Worm (Caenorhabditis elegans) whole organism, mixed stage, embryonic: Measurements from ENCODE around the gene srw-35.

ENCODE experiments used
- M03D4.4 ChIP-seq: sonication (generic microtip); optimal IDR thresholded peaks from 2 replicates; lab custom pipeline; 2017; ENCODE audit warnings: mild to moderate bottlenecking, missing genetic modification characterization, missing compliant biosample characterization
- bed-3 ChIP-seq: fragments of 200-800 bp; sonication (Bioruptor generic); optimal IDR thresholded peaks from 3 replicates; lab custom pipeline; 2018; ENCODE audit warnings: mild to moderate bottlenecking, missing genetic modification characterization, moderate library complexity, missing compliant biosample characterization
- blmp-1 ChIP-seq: fragments of 150-350 bp; optimal IDR thresholded peaks from 2 replicates; lab custom pipeline; 2014; ENCODE audit warnings: missing biosample characterization, missing genetic modification characterization
- ceh-39 ChIP-seq: fragments of 150-350 bp; optimal IDR thresholded peaks from 2 replicates; lab custom pipeline; 2014; ENCODE audit warnings: missing biosample characterization, missing genetic modification characterization
- ceh-43 ChIP-seq: fragments of 200-800 bp; sonication (Bioruptor generic); optimal IDR thresholded peaks from 2 replicates; lab custom pipeline; 2018; ENCODE audit warnings: mild to moderate bottlenecking, missing genetic modification characterization, moderate library complexity, missing compliant biosample characterization
- ceh-83 ChIP-seq: fragments of 200-800 bp; sonication (Bioruptor generic); optimal IDR thresholded peaks from 2 replicates; lab custom pipeline; 2018; ENCODE audit warnings: mild to moderate bottlenecking, missing genetic modification characterization, missing compliant biosample characterization
- ces-1 ChIP-seq: fragments of 150-350 bp; optimal IDR thresholded peaks from 2 replicates; lab custom pipeline; 2014; ENCODE audit warnings: missing biosample characterization, missing genetic modification reagents, missing genetic modification characterization
- cnd-1 ChIP-seq: fragments of 200-800 bp; sonication (Bioruptor generic); optimal IDR thresholded peaks from 2 replicates; lab custom pipeline; 2018; ENCODE audit warnings: mild to moderate bottlenecking, missing genetic modification characterization, missing compliant biosample characterization
- drap-1 ChIP-seq: fragments of 200-800 bp; sonication (Bioruptor generic); optimal IDR thresholded peaks from 3 replicates; lab custom pipeline; 2018; ENCODE audit warnings: mild to moderate bottlenecking, missing genetic modification characterization, missing compliant biosample characterization
- elt-1 ChIP-seq: sonication (generic microtip); optimal IDR thresholded peaks from 2 replicates; lab custom pipeline; 2017; ENCODE audit warnings: missing genetic modification characterization, mild to moderate bottlenecking, missing compliant biosample characterization, antibody characterized with exemption, moderate library complexity, borderline replicate concordance; ENCODE audit not compliant: insufficient read depth
- elt-3 ChIP-seq: fragments of 150-350 bp; optimal IDR thresholded peaks from 2 replicates; lab custom pipeline; 2014; ENCODE audit warnings: missing biosample characterization, missing genetic modification characterization
- flh-1 ChIP-seq: fragments of 200-800 bp; sonication (Bioruptor generic); optimal IDR thresholded peaks from 2 replicates; lab custom pipeline; 2018; ENCODE audit warnings: mild to moderate bottlenecking, missing genetic modification characterization, moderate library complexity, missing compliant biosample characterization
- ham-2 ChIP-seq: fragments of 200-800 bp; sonication (Bioruptor generic); optimal IDR thresholded peaks from 2 replicates; lab custom pipeline; 2018; ENCODE audit warnings: mild to moderate bottlenecking, missing genetic modification characterization, missing compliant biosample characterization
- hlh-1 ChIP-seq: fragments of 150-350 bp; optimal IDR thresholded peaks from 2 replicates; lab custom pipeline; 2014; ENCODE audit warnings: missing biosample characterization, missing genetic modification reagents, missing genetic modification characterization
- lin-13 ChIP-seq: fragments of 150-350 bp; optimal IDR thresholded peaks from 2 replicates; lab custom pipeline; 2014; ENCODE audit warnings: missing biosample characterization, missing genetic modification characterization
- lin-32 ChIP-seq: fragments of 200-800 bp; sonication (Bioruptor generic); optimal IDR thresholded peaks from 2 replicates; lab custom pipeline; 2018; ENCODE audit warnings: mild to moderate bottlenecking, missing genetic modification characterization, missing compliant biosample characterization
- mab-5 ChIP-seq: fragments of 150-350 bp; optimal IDR thresholded peaks from 2 replicates; lab custom pipeline; 2014; ENCODE audit warnings: missing biosample characterization, missing genetic modification characterization
- mep-1 ChIP-seq: fragments of 150-350 bp; optimal IDR thresholded peaks from 2 replicates; lab custom pipeline; 2017; ENCODE audit warnings: missing biosample characterization, missing genetic modification reagents, missing genetic modification characterization, inconsistent platforms
- mls-2 ChIP-seq: sonication (generic microtip); optimal IDR thresholded peaks from 2 replicates; lab custom pipeline; 2016; ENCODE audit warnings: mild to moderate bottlenecking, missing genetic modification characterization, moderate library complexity, missing compliant biosample characterization
- nhr-12 ChIP-seq: fragments of 150-350 bp; optimal IDR thresholded peaks from 2 replicates; lab custom pipeline; 2014; ENCODE audit warnings: missing biosample characterization, missing genetic modification characterization
- nhr-2 ChIP-seq: fragments of 150-350 bp; optimal IDR thresholded peaks from 2 replicates; lab custom pipeline; 2014; ENCODE audit warnings: missing biosample characterization, missing genetic modification characterization
- nhr-237 ChIP-seq: fragments of 150-350 bp; optimal IDR thresholded peaks from 2 replicates; lab custom pipeline; 2014; ENCODE audit warnings: missing biosample characterization, missing genetic modification characterization
- nhr-28 ChIP-seq: fragments of 150-350 bp; optimal IDR thresholded peaks from 2 replicates; lab custom pipeline; 2014; ENCODE audit warnings: missing biosample characterization, missing genetic modification characterization
- nhr-76 ChIP-seq: sonication (generic microtip); optimal IDR thresholded peaks from 2 replicates; lab custom pipeline; 2017; ENCODE audit warnings: missing biosample characterization, missing genetic modification characterization
- sem-2 ChIP-seq: fragments of 200-800 bp; sonication (Bioruptor generic); optimal IDR thresholded peaks from 2 replicates; lab custom pipeline; 2018; ENCODE audit warnings: mild to moderate bottlenecking, missing genetic modification characterization, missing compliant biosample characterization
- snpc-4 ChIP-seq: fragments of 150-350 bp; optimal IDR thresholded peaks from 2 replicates; lab custom pipeline; 2014; ENCODE audit warnings: missing biosample characterization, missing genetic modification characterization
- sptf-1 ChIP-seq: sonication (generic microtip); optimal IDR thresholded peaks from 2 replicates; lab custom pipeline; 2017; ENCODE audit warnings: mild to moderate bottlenecking, missing genetic modification characterization, moderate library complexity, missing compliant biosample characterization
- tbx-8 ChIP-seq: fragments of 200-800 bp; sonication (Bioruptor generic); optimal IDR thresholded peaks from 2 replicates; lab custom pipeline; 2018; ENCODE audit warnings: mild to moderate bottlenecking, missing genetic modification characterization, moderate library complexity, missing compliant biosample characterization
- unc-120 ChIP-seq: sonication (generic microtip); optimal IDR thresholded peaks from 2 replicates; lab custom pipeline; 2017; ENCODE audit warnings: missing genetic modification characterization, missing compliant biosample characterization; ENCODE audit not compliant: poor library complexity, severe bottlenecking
- unc-39 ChIP-seq: fragments of 150-350 bp; optimal IDR thresholded peaks from 2 replicates; lab custom pipeline; 2014; ENCODE audit warnings: missing biosample characterization, missing genetic modification characterization
- unc-62 ChIP-seq: fragments of 150-350 bp; optimal IDR thresholded peaks from 2 replicates; lab custom pipeline; 2014; ENCODE audit warnings: missing biosample characterization, missing genetic modification reagents, missing genetic modification characterization
- zip-8 ChIP-seq: fragments of 150-350 bp; optimal IDR thresholded peaks from 2 replicates; lab custom pipeline; 2014; ENCODE audit warnings: missing biosample characterization, missing genetic modification characterization
- ztf-11 ChIP-seq: fragments of 150-350 bp; optimal IDR thresholded peaks from 2 replicates; lab custom pipeline; 2014; ENCODE audit warnings: missing biosample characterization, missing genetic modification characterization

Gene srw-35

ce11 chrV:16471995-16472563 lies at the start of gene srw-35:
Gene srw-35 (plus strand): TSS chrV:16472513.
- TF ChIP-seq nhr-12 (tag; lab: Kevin White, UChicago) (no peak), nhr-2 (no peak), zip-8 (tag; lab: Kevin White, UChicago) (no peak), unc-39 (tag; lab: Kevin White, UChicago) (no peak), M03D4.4 (tag; lab: Kevin White, UChicago) (no peak), ztf-11 (tag; lab: Kevin White, UChicago) (no peak), mab-5 (no peak), flh-1 (GFP tag; lab: Kevin White, UChicago) (no peak)
- TF ChIP-seq, all 35 proteins: peak for 0

ce11 chrV:16424428-16424827 lies 47.9 kb upstream of the srw-35 start, which contains the start of gene srw-29:
Gene srw-29 (minus strand): TSS chrV:16424528.
- TF ChIP-seq hlh-1 (tag; lab: Kevin White, UChicago) = no peak
- no peak for TF ChIP-seq sptf-1
- no peak for TF ChIP-seq elt-1 (tag; lab: Kevin White, UChicago)

ce11 chrV:16429503-16429902 lies 42.8 kb upstream of the srw-35 start, which contains the start of gene F26D2.10:
Gene F26D2.10 (minus strand): TSS chrV:16429603.
- TF ChIP-seq nhr-2 = no peak
- no peak for TF ChIP-seq nhr-28
- TF ChIP-seq hlh-1 (tag; lab: Kevin White, UChicago) = no peak
- TF ChIP-seq unc-120 (tag; lab: Kevin White, UChicago) = no peak
- no peak for TF ChIP-seq mls-2 (tag; lab: Kevin White, UChicago)
- no peak for TF ChIP-seq nhr-237 (tag; lab: Kevin White, UChicago)
- TF ChIP-seq M03D4.4 (tag; lab: Kevin White, UChicago) = no peak
- TF ChIP-seq blmp-1 (tag; lab: Kevin White, UChicago) = no peak
- no peak for TF ChIP-seq sptf-1
- TF ChIP-seq ceh-39 (tag; lab: Kevin White, UChicago) = no peak
- no peak for TF ChIP-seq ham-2 (GFP tag; lab: Kevin White, UChicago)
- no peak for TF ChIP-seq zip-8 (tag; lab: Kevin White, UChicago)
- TF ChIP-seq cnd-1 (tag; lab: Kevin White, UChicago) = no peak
- no peak for TF ChIP-seq flh-1 (GFP tag; lab: Kevin White, UChicago)
- TF ChIP-seq mab-5 = no peak
- TF ChIP-seq ceh-83 = no peak
- TF ChIP-seq nhr-12 (tag; lab: Kevin White, UChicago) = no peak
- no peak for TF ChIP-seq sem-2 (GFP tag; lab: Kevin White, UChicago)
- TF ChIP-seq elt-3 = no peak
- TF ChIP-seq lin-13 (tag; lab: Kevin White, UChicago) = no peak

ce11 chrV:16429940-16430339 lies 42.4 kb upstream of the srw-35 start, which contains the start of gene str-73:
Gene str-73 (plus strand): TSS chrV:16430240.
- no peak for TF ChIP-seq zip-8 (tag; lab: Kevin White, UChicago)
- no peak for TF ChIP-seq nhr-76 (tag; lab: Kevin White, UChicago)
- TF ChIP-seq ztf-11 (tag; lab: Kevin White, UChicago) = no peak
- TF ChIP-seq lin-13 (tag; lab: Kevin White, UChicago) = no peak
- TF ChIP-seq unc-39 (tag; lab: Kevin White, UChicago) = no peak
- no peak for TF ChIP-seq mls-2 (tag; lab: Kevin White, UChicago)
- no peak for TF ChIP-seq ces-1 (GFP tag; lab: Kevin White, UChicago)
- TF ChIP-seq nhr-12 (tag; lab: Kevin White, UChicago) = no peak
- no peak for TF ChIP-seq hlh-1 (tag; lab: Kevin White, UChicago)
- TF ChIP-seq ceh-83 = no peak
- no peak for TF ChIP-seq unc-62 (GFP tag; lab: Kevin White, UChicago)
- no peak for TF ChIP-seq nhr-237 (tag; lab: Kevin White, UChicago)
- no peak for TF ChIP-seq unc-120 (tag; lab: Kevin White, UChicago)
- no peak for TF ChIP-seq cnd-1 (tag; lab: Kevin White, UChicago)
- TF ChIP-seq mep-1 (tag; lab: Kevin White, UChicago) = no peak
- no peak for TF ChIP-seq ceh-43 (GFP tag; lab: Kevin White, UChicago)
- TF ChIP-seq drap-1 (GFP tag; lab: Kevin White, UChicago) = no peak
- TF ChIP-seq snpc-4 (tag; lab: Kevin White, UChicago) = no peak
- TF ChIP-seq mab-5 = no peak

- TF ChIP-seq nhr-2 = no peak
- TF ChIP-seq tbx-8 (GFP tag; lab: Kevin White, UChicago) = no peak
- TF ChIP-seq unc-39 (tag; lab: Kevin White, UChicago) = no peak
- TF ChIP-seq unc-120 (tag; lab: Kevin White, UChicago) = no peak
- no peak for TF ChIP-seq bed-3 (GFP tag; lab: Kevin White, UChicago)
- no peak for TF ChIP-seq snpc-4 (tag; lab: Kevin White, UChicago)
- TF ChIP-seq nhr-76 (tag; lab: Kevin White, UChicago) = no peak
- TF ChIP-seq drap-1 (GFP tag; lab: Kevin White, UChicago) = no peak
- no peak for TF ChIP-seq mep-1 (tag; lab: Kevin White, UChicago)
- no peak for TF ChIP-seq lin-13 (tag; lab: Kevin White, UChicago)
- TF ChIP-seq sem-2 (GFP tag; lab: Kevin White, UChicago) = no peak
- TF ChIP-seq elt-3 = no peak
- no peak for TF ChIP-seq ceh-83
- TF ChIP-seq hlh-1 (tag; lab: Kevin White, UChicago) = no peak
- no peak for TF ChIP-seq elt-1 (tag; lab: Kevin White, UChicago)
- TF ChIP-seq lin-32 (GFP tag; lab: Kevin White, UChicago) = no peak
- TF ChIP-seq blmp-1 (tag; lab: Kevin White, UChicago) = no peak
- TF ChIP-seq ceh-43 (GFP tag; lab: Kevin White, UChicago) = no peak
- no peak for TF ChIP-seq M03D4.4 (tag; lab: Kevin White, UChicago)
These were observed 38.8 kb upstream of the srw-35 start, which contains the start of gene clec-234 for ce11 chrV:16433471-16433870. Gene clec-234 (minus strand): TSS chrV:16433571.
